Fruit fly (Drosophila melanogaster) whole organism: ENCODE results near the gene CG1582.

Experiments
- CG8478 ChIP-seq: fragments of >200 bp; optimal IDR thresholded peaks from 2 replicates; lab custom pipeline; 2018; ENCODE audit warnings: inconsistent platforms
- Dll ChIP-seq: fragments of >200 bp; optimal IDR thresholded peaks from 2 replicates; lab custom pipeline; 2017
- pan ChIP-seq: fragments of >200 bp; optimal IDR thresholded peaks from 2 replicates; lab custom pipeline; 2017
- psq ChIP-seq: fragments of >200 bp; optimal IDR thresholded peaks from 2 replicates; lab custom pipeline; 2017
- usp ChIP-seq: fragments of >200 bp; optimal IDR thresholded peaks from 2 replicates; lab custom pipeline; 2017; ENCODE audit warnings: missing biosample characterization, missing genetic modification characterization, mixed read lengths

- TF ChIP-seq usp (GFP tag; lab: Kevin White, UChicago) (no peak), psq (lab: Kevin White, UChicago) (no peak), pan (lab: Kevin White, UChicago) (no peak), CG8478 (lab: Kevin White, UChicago) (no peak), Dll (no peak)
Observed at dm6 chrX:10936599-10936998, 37.5 kb upstream of the CG1582 start.
